Worm (Caenorhabditis elegans) whole organism, L3 larva: ENCODE results near the gene srsx-8.

Experiments used
- ama-1 ChIP-seq: fragments of 150-350 bp; optimal IDR thresholded peaks from 2 replicates; lab custom pipeline; 2018
- ztf-4 ChIP-seq: fragments of 150-350 bp; optimal IDR thresholded peaks from 2 replicates; lab custom pipeline; 2014; ENCODE audit warnings: missing biosample characterization, missing genetic modification characterization

DNA sequence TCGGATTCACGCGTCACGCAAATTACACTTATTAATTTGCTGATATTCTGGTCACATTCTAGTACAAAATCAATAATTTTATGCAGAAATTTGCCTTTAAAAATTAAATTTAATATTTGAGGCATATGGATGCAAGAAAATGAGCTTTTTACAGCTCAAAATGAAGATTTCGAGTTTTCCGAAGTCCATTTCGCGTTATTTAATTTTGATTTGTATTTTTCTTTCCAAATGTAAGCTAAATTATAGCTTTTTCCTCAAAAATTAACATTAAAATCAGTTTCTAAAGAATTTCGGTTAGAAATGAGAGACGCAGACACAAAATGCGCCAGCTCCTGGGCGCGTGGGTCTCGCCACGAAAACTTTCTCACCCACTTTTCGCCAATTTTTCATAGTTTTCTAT, 34.0 kb upstream of the srsx-8 start, which contains the start of gene F16B4.6:
- TF ChIP-seq ama-1 (lab: Kevin White, UChicago) = no peak
- no peak for TF ChIP-seq ztf-4 (tag; lab: Kevin White, UChicago)
